Fruit fly (Drosophila melanogaster) whole organism, pupa: ENCODE measurements around the gene DCAF12.
A peak's percentile ranks its signal among the peaks of the same experiment; 100 is the strongest.

Experiments used
- CG14655 ChIP-seq: fragments of 200-800 bp; sonication (Bioruptor generic); optimal IDR thresholded peaks from 3 replicates; lab custom pipeline; 2017; ENCODE audit warnings: mild to moderate bottlenecking, missing biosample characterization, missing genetic modification reagents, missing genetic modification characterization
- CG8159 ChIP-seq: fragments of 200-800 bp; sonication (Bioruptor generic); optimal IDR thresholded peaks from 3 replicates; lab custom pipeline; 2018; ENCODE audit warnings: missing biosample characterization, mild to moderate bottlenecking, missing genetic modification characterization, moderate library complexity
- CG8301 ChIP-seq: fragments of 200-800 bp; sonication (Bioruptor generic); optimal IDR thresholded peaks from 2 replicates; lab custom pipeline; 2018; ENCODE audit warnings: missing biosample characterization, mild to moderate bottlenecking, missing genetic modification characterization
- EcR ChIP-seq: fragments of 200-800 bp; sonication (Bioruptor generic); optimal IDR thresholded peaks from 3 replicates; lab custom pipeline; 2019; ENCODE audit warnings: missing biosample characterization, missing genetic modification characterization, mild to moderate bottlenecking, moderate library complexity, missing genetic modification reagents
- fd96Ca ChIP-seq: fragments of 200-800 bp; sonication (Bioruptor generic); IDR thresholded peaks from 3 replicates; pipeline ENCODE4 v1.3.6; 2022; ENCODE audit warnings: missing biosample characterization, missing genetic modification characterization

DNA sequence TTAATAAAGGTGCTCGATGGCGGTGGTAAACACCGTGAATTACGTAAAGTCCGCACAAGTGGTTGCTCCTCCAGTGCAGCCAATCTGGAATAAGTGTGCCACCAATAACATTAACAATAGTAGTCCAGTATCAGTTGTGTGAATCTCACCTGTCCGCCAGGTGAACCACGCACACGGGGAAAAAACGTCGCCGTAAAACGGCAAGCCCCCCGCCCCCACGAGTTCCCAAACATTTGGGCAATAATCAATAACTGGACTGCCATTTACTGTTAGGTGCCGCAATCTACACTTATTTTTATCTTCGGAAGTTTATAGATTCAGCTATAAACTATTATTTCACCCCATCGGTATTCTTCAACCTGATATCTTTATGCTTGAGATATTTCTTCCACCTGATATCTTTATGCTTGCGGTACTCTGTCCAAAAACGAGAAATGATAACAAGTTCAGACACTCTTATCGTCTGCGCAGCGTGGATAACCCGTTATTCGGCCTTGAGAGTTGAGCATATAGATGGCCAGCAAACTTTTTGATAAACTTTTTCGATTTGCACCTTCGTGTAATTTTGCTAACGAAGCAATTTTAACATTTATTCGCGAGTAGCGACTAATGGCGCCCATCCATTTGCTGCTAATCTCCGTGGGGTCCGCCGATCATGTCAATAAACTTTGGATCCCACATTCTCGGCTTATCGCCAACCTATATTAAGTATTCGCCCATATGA lies 48.6 kb downstream of the DCAF12 start:
- TF ChIP-seq EcR (GFP tag; lab: Kevin White, UChicago) (peak; percentile 84), CG8301 (tag; lab: Kevin White, UChicago) (no peak), CG14655 (no peak), fd96Ca (no peak), CG8159 (tag; lab: Kevin White, UChicago) (no peak)
